Worm (Caenorhabditis elegans) whole organism, L1 larva: Measurements from ENCODE around the gene act-3.

Experiments used
- C04F5.9 ChIP-seq: sonication (generic microtip); optimal IDR thresholded peaks from 2 replicates; lab custom pipeline; 2016; ENCODE audit warnings: missing genetic modification characterization, missing compliant biosample characterization
- C16A3.4 ChIP-seq: fragments of 150-350 bp; optimal IDR thresholded peaks from 2 replicates; lab custom pipeline; 2014; ENCODE audit warnings: missing biosample characterization, missing genetic modification characterization
- C34B4.2 ChIP-seq: sonication (generic microtip); optimal IDR thresholded peaks from 2 replicates; lab custom pipeline; 2017; ENCODE audit warnings: mild to moderate bottlenecking, missing genetic modification characterization, missing compliant biosample characterization
- F16B12.6 ChIP-seq: fragments of 150-350 bp; optimal IDR thresholded peaks from 2 replicates; lab custom pipeline; 2014; ENCODE audit warnings: missing biosample characterization, missing genetic modification characterization
- Y116A8C.19 ChIP-seq: sonication (generic microtip); optimal IDR thresholded peaks from 2 replicates; lab custom pipeline; 2016; ENCODE audit warnings: missing compliant biosample characterization, missing genetic modification characterization, borderline replicate concordance
- alr-1 ChIP-seq: fragments of 200-800 bp; sonication (Bioruptor generic); optimal IDR thresholded peaks from 2 replicates; lab custom pipeline; 2018; ENCODE audit warnings: borderline replicate concordance, mild to moderate bottlenecking, missing genetic modification characterization, missing compliant biosample characterization
- ama-1 ChIP-seq: fragments of 150-350 bp; optimal IDR thresholded peaks from 2 replicates; lab custom pipeline; 2014
- ceh-82 ChIP-seq, 3 experiments: fragments of 150-350 bp in 1 of 3; sonication (generic microtip) in 2 of 3; optimal IDR thresholded peaks; 2 replicates each; lab custom pipeline; 2014 to 2017; ENCODE audit warnings: missing biosample characterization in 3 of 3, missing genetic modification characterization in 3 of 3
- ceh-88 ChIP-seq: fragments of 200-800 bp; sonication (Bioruptor generic); IDR thresholded peaks from 2 replicates; pipeline ENCODE4 v1.3.6; 2022; ENCODE audit warnings: missing genetic modification characterization, missing compliant biosample characterization
- ceh-90 ChIP-seq: sonication (generic microtip); optimal IDR thresholded peaks from 2 replicates; lab custom pipeline; 2016; ENCODE audit warnings: missing genetic modification characterization, missing compliant biosample characterization
- dpl-1 ChIP-seq, 3 experiments: fragments of 150-350 bp in 2 of 3; sonication (generic microtip) in 1 of 3; optimal IDR thresholded peaks; 2 replicates each; lab custom pipeline; 2014 to 2017; ENCODE audit warnings: missing biosample characterization in 3 of 3, missing genetic modification characterization in 3 of 3, missing genetic modification reagents in 3 of 3
- dsc-1 ChIP-seq: sonication (generic microtip); optimal IDR thresholded peaks from 2 replicates; lab custom pipeline; 2016; ENCODE audit warnings: mild to moderate bottlenecking, missing genetic modification characterization, missing compliant biosample characterization
- efl-1 ChIP-seq, 4 experiments: fragments of 150-350 bp; optimal IDR thresholded peaks in 3 of 4; peaks in 1 of 4; 1 replicate in 1 of 4; 2 replicates in 3 of 4; lab custom pipeline; 2014; ENCODE audit warnings: missing biosample characterization in 2 of 4, missing genetic modification characterization in 2 of 4, missing genetic modification reagents in 2 of 4
- efl-3 ChIP-seq: fragments of 200-800 bp; sonication (Bioruptor generic); optimal IDR thresholded peaks from 2 replicates; lab custom pipeline; 2018; ENCODE audit warnings: mild to moderate bottlenecking, missing genetic modification characterization, missing compliant biosample characterization
- egl-13 ChIP-seq: sonication (generic microtip); optimal IDR thresholded peaks from 2 replicates; lab custom pipeline; 2016; ENCODE audit warnings: missing genotype, missing genetic modification reagents, missing genetic modification characterization, missing compliant biosample characterization
- elt-2 ChIP-seq: sonication (generic microtip); optimal IDR thresholded peaks from 2 replicates; lab custom pipeline; 2016; ENCODE audit warnings: missing genetic modification characterization, mild to moderate bottlenecking, inconsistent platforms, missing compliant biosample characterization, missing genetic modification reagents
- fkh-10 ChIP-seq: sonication (generic microtip); optimal IDR thresholded peaks from 2 replicates; lab custom pipeline; 2017; ENCODE audit warnings: missing biosample characterization, missing genetic modification reagents, missing genetic modification characterization
- fkh-4 ChIP-seq: sonication (generic microtip); optimal IDR thresholded peaks from 2 replicates; lab custom pipeline; 2016; ENCODE audit warnings: missing compliant biosample characterization, missing genetic modification characterization, borderline replicate concordance
- fkh-8 ChIP-seq: sonication (generic microtip); optimal IDR thresholded peaks from 2 replicates; lab custom pipeline; 2016; ENCODE audit warnings: mild to moderate bottlenecking, missing genetic modification characterization, missing compliant biosample characterization
- fos-1 ChIP-seq: fragments of 150-350 bp; optimal IDR thresholded peaks from 2 replicates; lab custom pipeline; 2014; ENCODE audit warnings: missing biosample characterization, missing genetic modification characterization
- grh-1 ChIP-seq: fragments of 200-800 bp; sonication (Bioruptor generic); IDR thresholded peaks from 2 replicates; pipeline ENCODE4 v1.3.6; 2022; ENCODE audit warnings: missing genetic modification reagents, missing genetic modification characterization, missing compliant biosample characterization
- hpl-2 ChIP-seq: fragments of 150-350 bp; optimal IDR thresholded peaks from 2 replicates; lab custom pipeline; 2014; ENCODE audit warnings: missing biosample characterization, missing genetic modification reagents, missing genetic modification characterization
- irx-1 ChIP-seq: sonication (generic microtip); optimal IDR thresholded peaks from 2 replicates; lab custom pipeline; 2016; ENCODE audit warnings: missing genetic modification characterization, missing compliant biosample characterization
- isw-1 ChIP-seq: fragments of 200-800 bp; sonication (Bioruptor generic); IDR thresholded peaks from 2 replicates; pipeline ENCODE4 v1.3.6; 2022; ENCODE audit warnings: missing genetic modification characterization, missing compliant biosample characterization
- lin-35 ChIP-seq, 2 experiments: fragments of 150-350 bp; optimal IDR thresholded peaks; 2 replicates each; lab custom pipeline; 2014; ENCODE audit warnings: missing biosample characterization in 2 of 2, missing genetic modification characterization in 2 of 2, missing genetic modification reagents in 2 of 2
- lir-3 ChIP-seq: sonication (generic microtip); optimal IDR thresholded peaks from 2 replicates; lab custom pipeline; 2016; ENCODE audit warnings: mild to moderate bottlenecking, missing genetic modification characterization, moderate library complexity, missing compliant biosample characterization; ENCODE audit not compliant: poor library complexity
- mdl-1 ChIP-seq, 2 experiments: fragments of 150-350 bp; optimal IDR thresholded peaks; 2 replicates each; lab custom pipeline; 2014 to 2017; ENCODE audit warnings: missing biosample characterization in 2 of 2, missing genetic modification characterization in 2 of 2, inconsistent platforms in 1 of 2
- mef-2 ChIP-seq: fragments of 150-350 bp; optimal IDR thresholded peaks from 2 replicates; lab custom pipeline; 2014; ENCODE audit warnings: missing biosample characterization, missing genetic modification characterization
- nhr-12 ChIP-seq: sonication (generic microtip); optimal IDR thresholded peaks from 2 replicates; lab custom pipeline; 2017; ENCODE audit warnings: missing biosample characterization, missing genetic modification characterization
- nhr-19 ChIP-seq: fragments of 200-800 bp; sonication (Bioruptor generic); conservative IDR thresholded peaks from 2 replicates; pipeline ENCODE4 v1.3.6; 2022; ENCODE audit warnings: missing genetic modification characterization, missing compliant biosample characterization
- nhr-28 ChIP-seq: fragments of 150-350 bp; optimal IDR thresholded peaks from 2 replicates; lab custom pipeline; 2014; ENCODE audit warnings: missing biosample characterization, missing genetic modification characterization
- nhr-47 ChIP-seq: sonication (generic microtip); optimal IDR thresholded peaks from 2 replicates; lab custom pipeline; 2016; ENCODE audit warnings: mild to moderate bottlenecking, missing genetic modification characterization, moderate library complexity, missing compliant biosample characterization
- nhr-71 ChIP-seq: sonication (generic microtip); optimal IDR thresholded peaks from 2 replicates; lab custom pipeline; 2016; ENCODE audit warnings: mild to moderate bottlenecking, missing genetic modification characterization, moderate library complexity, missing compliant biosample characterization
- nhr-77 ChIP-seq: fragments of 150-350 bp; optimal IDR thresholded peaks from 2 replicates; lab custom pipeline; 2014; ENCODE audit warnings: missing biosample characterization, missing genetic modification characterization
- nhr-85 ChIP-seq: sonication (generic microtip); peaks from one replicate; lab custom pipeline; 2016; ENCODE audit warnings: missing genetic modification characterization, inconsistent platforms, missing compliant biosample characterization
- pag-3 ChIP-seq: sonication (generic microtip); optimal IDR thresholded peaks from 2 replicates; lab custom pipeline; 2017; ENCODE audit warnings: missing genetic modification characterization, mild to moderate bottlenecking, missing compliant biosample characterization, antibody characterized with exemption, borderline replicate concordance; ENCODE audit not compliant: insufficient read depth
- pqm-1 ChIP-seq: sonication (generic microtip); optimal IDR thresholded peaks from 3 replicates; lab custom pipeline; 2017; ENCODE audit warnings: missing biosample characterization, missing genetic modification characterization
- skn-1 ChIP-seq: fragments of 150-350 bp; optimal IDR thresholded peaks from 2 replicates; lab custom pipeline; 2014; ENCODE audit warnings: missing biosample characterization, missing genetic modification characterization
- snpc-4 ChIP-seq: fragments of 150-350 bp; optimal IDR thresholded peaks from 2 replicates; lab custom pipeline; 2014; ENCODE audit warnings: missing biosample characterization, missing genetic modification characterization
- snu-23 ChIP-seq: sonication (generic microtip); optimal IDR thresholded peaks from 2 replicates; lab custom pipeline; 2016; ENCODE audit warnings: missing genetic modification characterization, missing compliant biosample characterization
- sox-4 ChIP-seq: sonication (generic microtip); optimal IDR thresholded peaks from 2 replicates; lab custom pipeline; 2016; ENCODE audit warnings: missing genetic modification characterization, missing compliant biosample characterization
- sptf-1 ChIP-seq: fragments of 150-350 bp; optimal IDR thresholded peaks from 2 replicates; lab custom pipeline; 2014; ENCODE audit warnings: missing biosample characterization, missing genetic modification characterization
- sup-37 ChIP-seq: fragments of 200-800 bp; sonication (Bioruptor generic); optimal IDR thresholded peaks from 2 replicates; lab custom pipeline; 2018; ENCODE audit warnings: mild to moderate bottlenecking, missing genetic modification characterization, missing compliant biosample characterization
- swsn-7 ChIP-seq: sonication (generic microtip); optimal IDR thresholded peaks from 2 replicates; lab custom pipeline; 2016; ENCODE audit warnings: missing genetic modification characterization, missing compliant biosample characterization
- tlp-1 ChIP-seq: fragments of 150-350 bp; optimal IDR thresholded peaks from 2 replicates; lab custom pipeline; 2014; ENCODE audit warnings: missing biosample characterization, missing genetic modification characterization
- unc-130 ChIP-seq: fragments of 150-350 bp; optimal IDR thresholded peaks from 2 replicates; lab custom pipeline; 2017; ENCODE audit warnings: missing biosample characterization, missing genetic modification characterization, inconsistent platforms
- unc-30 ChIP-seq: sonication (generic microtip); optimal IDR thresholded peaks from 2 replicates; lab custom pipeline; 2017; ENCODE audit warnings: missing biosample characterization, missing genetic modification characterization
- unc-62 ChIP-seq: fragments of 150-350 bp; optimal IDR thresholded peaks from 2 replicates; lab custom pipeline; 2014; ENCODE audit warnings: missing biosample characterization, missing genetic modification reagents, missing genetic modification characterization
- unc-98 ChIP-seq: fragments of 200-800 bp; sonication (Bioruptor generic); IDR thresholded peaks from 2 replicates; pipeline ENCODE4 v1.3.6; 2022; ENCODE audit warnings: missing genetic modification characterization, missing compliant biosample characterization
- vab-15 ChIP-seq: sonication (generic microtip); optimal IDR thresholded peaks from 2 replicates; lab custom pipeline; 2017; ENCODE audit warnings: missing genotype, mild to moderate bottlenecking, missing genetic modification characterization, missing compliant biosample characterization
- zip-4 ChIP-seq: fragments of 200-800 bp; sonication (Bioruptor generic); optimal IDR thresholded peaks from 2 replicates; lab custom pipeline; 2018; ENCODE audit warnings: mild to moderate bottlenecking, missing genetic modification characterization, moderate library complexity, missing compliant biosample characterization
- ztf-4 ChIP-seq: fragments of 150-350 bp; optimal IDR thresholded peaks from 2 replicates; lab custom pipeline; 2014; ENCODE audit warnings: missing biosample characterization, missing genetic modification characterization

act-3 gene

ce11 chrV:11039379-11039954 is 34.8 kb downstream of the act-3 start, which contains the start of gene pak-2:
Gene pak-2, minus strand, starts transcription at chrV:11039429.
- TF ChIP-seq nhr-85 (tag; lab: Kevin White, UChicago) (peak; percentile 94), ztf-4 (tag; lab: Kevin White, UChicago) (no peak), alr-1 (tag; lab: Kevin White, UChicago) (no peak), sup-37 (GFP tag; lab: Kevin White, UChicago) (no peak), hpl-2 (GFP tag; lab: Kevin White, UChicago) (peak; percentile 63), nhr-47 (tag; lab: Kevin White, UChicago) (peak; percentile 90), fkh-10 (peak; percentile 34), unc-30 (tag; lab: Kevin White, UChicago) (no peak), ama-1 (lab: Kevin White, UChicago) (no peak), unc-130 (tag; lab: Kevin White, UChicago) (peak; percentile 11), zip-4 (no peak), vab-15 (tag; lab: Kevin White, UChicago) (peak; percentile 91), grh-1 (peak; percentile 31; the same call in 1 of the 2 replicates), nhr-12 (tag; lab: Kevin White, UChicago) (no peak), ceh-90 (tag; lab: Kevin White, UChicago) (peak; percentile 64), lin-35 (GFP tag; optimal IDR thresholded peaks at IDR 0.05; lab: Kevin White, UChicago) (peak; percentile 74 to 89), dsc-1 (tag; lab: Kevin White, UChicago) (peak; percentile 85), pqm-1 (tag; lab: Kevin White, UChicago) (no peak), fos-1 (peak; percentile 60), pag-3 (tag; lab: Kevin White, UChicago) (no peak), F16B12.6 (tag; lab: Kevin White, UChicago) (no peak), fkh-8 (peak; percentile 85), tlp-1 (no peak), mdl-1 (tag; optimal IDR thresholded peaks at IDR 0.05; lab: Kevin White, UChicago) (peak in 1 of 2 experiments; percentile 18), efl-3 (no peak), C34B4.2 (tag; lab: Kevin White, UChicago) (no peak), nhr-77 (tag; lab: Kevin White, UChicago) (peak; percentile 90), elt-2 (tag; lab: Kevin White, UChicago) (peak; percentile 58), ceh-88 (GFP tag; lab: Robert Waterston, UW) (peak; percentile 85), unc-62 (no peak), isw-1 (GFP tag; lab: Robert Waterston, UW) (peak; percentile 87), nhr-28 (tag; lab: Kevin White, UChicago) (no peak), C04F5.9 (peak; percentile 70), efl-1 (optimal IDR thresholded peaks at IDR 0.05; lab: Kevin White, UChicago) (peak; percentile 78 to 84), efl-1 (GFP tag; optimal IDR thresholded peaks at IDR 0.05 in 1 of 2; lab: Kevin White, UChicago) (peak; percentile 69 to 96), swsn-7 (peak; percentile 80), unc-98 (peak; percentile 76; the same call in 1 of the 2 replicates), nhr-19 (GFP tag; lab: Robert Waterston, UW) (peak; percentile 80), snpc-4 (tag; lab: Kevin White, UChicago) (peak; percentile 37), dpl-1 (GFP tag; optimal IDR thresholded peaks at IDR 0.05; lab: Kevin White, UChicago) (peak; percentile 61 to 77 (median 68)), snu-23 (peak; percentile 91), C16A3.4 (peak; percentile 96), sptf-1 (no peak), skn-1 (peak; percentile 38), mef-2 (tag; lab: Kevin White, UChicago) (no peak), nhr-71 (tag; lab: Kevin White, UChicago) (peak; percentile 93), Y116A8C.19 (tag; lab: Kevin White, UChicago) (no peak), irx-1 (peak; percentile 62), lir-3 (tag; lab: Kevin White, UChicago) (peak; percentile 90), egl-13 (tag; lab: Kevin White, UChicago) (peak; percentile 71), ceh-82 (tag; optimal IDR thresholded peaks at IDR 0.05; lab: Kevin White, UChicago) (peak; percentile 32 to 64 (median 59)), sox-4 (peak; percentile 74), fkh-4 (tag; lab: Kevin White, UChicago) (peak; percentile 85)
